Fruit fly (Drosophila melanogaster): ENCODE measurements around the gene CG31909.

The CG31909 gene

DNA sequence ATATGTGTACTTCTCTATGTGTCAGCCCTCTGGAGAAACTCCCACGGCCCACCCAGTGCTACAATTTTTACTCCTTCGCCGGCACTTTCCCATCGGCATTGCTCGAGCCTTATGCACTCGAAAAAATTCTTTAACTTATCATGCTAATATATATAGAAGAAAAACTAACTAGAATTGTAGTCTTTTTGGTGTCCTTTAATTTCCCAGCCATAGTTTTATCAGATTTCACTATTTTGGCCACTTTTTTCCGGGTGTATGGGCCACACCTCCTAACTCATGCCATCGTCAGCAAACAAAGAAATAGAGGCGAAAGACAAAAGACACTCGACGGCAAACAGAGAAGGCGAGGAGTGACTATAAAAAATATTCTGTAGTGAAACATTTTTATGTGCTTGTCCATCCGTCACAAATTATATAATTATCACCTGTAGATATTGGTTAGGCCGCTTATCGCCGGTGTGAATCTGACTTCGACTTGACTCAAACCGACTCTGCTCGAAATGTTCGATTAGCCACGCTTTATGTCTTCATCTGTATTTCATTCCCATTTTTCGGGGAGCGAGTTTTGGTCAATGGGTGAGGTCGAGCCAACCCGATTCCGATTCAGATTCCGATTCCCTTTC lies 41.5 kb downstream of the CG31909 start:
- no peak for TF ChIP-seq CG15710 (tag; optimal IDR thresholded peaks at IDR 0.05)
- no peak for TF ChIP-seq rn (GFP tag; IDR thresholded peaks at IDR 0.05)
- peak; percentile 11 for TF ChIP-seq CG14655 (GFP tag; optimal IDR thresholded peaks at IDR 0.05)
- peak; percentile 8 for TF ChIP-seq CG17806 (tag; optimal IDR thresholded peaks at IDR 0.05)

dm6 chr2L:7300004-7300403 lies 42.7 kb downstream of the CG31909 start:
- TF ChIP-seq CG14655 (GFP tag; optimal IDR thresholded peaks at IDR 0.05) (no peak), Snoo (tag; optimal IDR thresholded peaks at IDR 0.05) (no peak), CG17806 (tag; optimal IDR thresholded peaks at IDR 0.05) (no peak)

- TF ChIP-seq CG9948 (tag; optimal IDR thresholded peaks at IDR 0.05) (no peak), Snoo (tag; optimal IDR thresholded peaks at IDR 0.05) (no peak), Pif1B (GFP tag; optimal IDR thresholded peaks at IDR 0.05) (no peak), D1 (tag; optimal IDR thresholded peaks at IDR 0.05) (no peak), CG4496 (GFP tag; IDR thresholded peaks at IDR 0.05) (0 out of 3 replicates have a peak, but pooled peaks have one; percentile 14), CG13204 (GFP tag; optimal IDR thresholded peaks at IDR 0.05) (no peak), CG8301 (tag; optimal IDR thresholded peaks at IDR 0.05) (no peak), CG10348 (GFP tag; IDR thresholded peaks at IDR 0.05) (0 out of 2 replicates have a peak, but pooled peaks have one; percentile 30), fd96Ca (GFP tag; IDR thresholded peaks at IDR 0.05) (no peak), CG15710 (tag; optimal IDR thresholded peaks at IDR 0.05) (no peak)
These were observed 44.2 kb downstream of the CG31909 start for dm6 chr2L:7301497-7301896.

DNA sequence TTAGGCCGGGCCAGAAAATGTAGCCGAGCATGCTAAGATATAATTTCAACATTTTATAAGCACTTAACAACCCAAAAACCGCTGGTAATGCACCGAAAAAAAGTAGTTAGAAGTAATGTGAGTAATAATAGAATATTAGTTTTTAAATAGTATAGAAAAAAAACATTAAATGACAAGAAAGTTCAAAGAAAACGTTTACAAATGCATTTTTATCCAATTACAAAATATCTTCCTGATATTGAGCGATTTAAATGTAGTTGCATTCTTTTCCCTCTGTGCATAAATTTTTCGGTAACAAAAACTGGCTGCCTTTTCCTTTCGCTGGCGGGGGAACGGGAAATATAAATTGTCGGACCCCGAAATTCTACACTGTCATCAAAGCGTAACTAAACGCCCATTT lies 45.4 kb downstream of the CG31909 start:
- TF ChIP-seq Pif1A (GFP tag; optimal IDR thresholded peaks at IDR 0.05), result no peak
- no peak for TF ChIP-seq CG4496 (GFP tag; IDR thresholded peaks at IDR 0.05)
- TF ChIP-seq CG13204 (GFP tag; optimal IDR thresholded peaks at IDR 0.05), result no peak
- TF ChIP-seq Pif1B (GFP tag; optimal IDR thresholded peaks at IDR 0.05), result no peak
- no peak for TF ChIP-seq Snoo (tag; optimal IDR thresholded peaks at IDR 0.05)
- TF ChIP-seq CG32121 (GFP tag; IDR thresholded peaks at IDR 0.05), result no peak
- TF ChIP-seq EcR (GFP tag; optimal IDR thresholded peaks at IDR 0.05), result no peak
- no peak for TF ChIP-seq D1 (tag; optimal IDR thresholded peaks at IDR 0.05)
- no peak for TF ChIP-seq CG10348 (GFP tag; IDR thresholded peaks at IDR 0.05)
- TF ChIP-seq rn (GFP tag; IDR thresholded peaks at IDR 0.05), result no peak
- TF ChIP-seq Ets98B (GFP tag; IDR thresholded peaks at IDR 0.05), result no peak
- no peak for TF ChIP-seq CG8301 (tag; optimal IDR thresholded peaks at IDR 0.05)

DNA sequence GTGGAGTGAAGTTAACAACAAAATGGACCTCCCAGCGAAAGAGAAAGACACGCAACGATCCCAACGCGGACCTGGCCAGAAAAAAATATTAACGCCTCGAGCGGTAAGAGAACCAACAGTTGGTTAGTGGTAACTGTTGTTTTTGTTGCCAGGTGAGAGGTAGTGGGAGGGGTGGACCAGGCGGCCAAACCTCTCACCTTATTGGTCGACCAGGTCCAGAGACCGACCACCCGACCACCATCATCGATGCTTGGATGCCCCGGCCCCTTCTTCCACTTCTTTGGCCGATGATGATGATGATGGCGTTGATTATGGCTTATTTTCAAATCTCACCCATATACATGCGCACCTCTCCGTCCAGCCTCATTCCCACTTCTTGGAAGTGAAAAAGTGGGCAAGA lies 45.9 kb downstream of the CG31909 start:
- TF ChIP-seq CG9948 (tag; optimal IDR thresholded peaks at IDR 0.05), result no peak
- TF ChIP-seq CG15710 (tag; optimal IDR thresholded peaks at IDR 0.05), result no peak
- no peak for TF ChIP-seq CG10348 (GFP tag; IDR thresholded peaks at IDR 0.05)
- no peak for TF ChIP-seq CG34367 (tag; optimal IDR thresholded peaks at IDR 0.05)

DNA sequence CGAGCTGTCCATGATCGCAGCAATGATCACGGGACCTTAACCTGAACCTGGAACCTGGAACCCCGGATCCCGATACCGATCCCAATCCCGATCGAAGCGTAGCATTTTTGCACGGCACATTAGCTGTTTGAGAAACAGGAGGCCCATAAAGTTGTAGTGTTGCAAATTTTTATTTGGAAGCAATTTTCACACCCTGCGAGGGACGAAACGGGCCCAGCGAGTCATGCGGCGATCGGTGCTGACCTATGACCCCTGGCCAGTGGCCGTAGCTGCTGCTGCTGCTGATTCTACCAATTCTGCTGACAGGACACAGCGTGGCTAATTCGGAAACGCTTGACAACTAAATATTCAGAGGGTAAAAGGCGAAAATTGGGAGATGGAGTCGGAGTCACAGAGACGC lies 47.0 kb downstream of the CG31909 start:
- TF ChIP-seq CG32121 (GFP tag; IDR thresholded peaks at IDR 0.05) (no peak), CG14655 (GFP tag; optimal IDR thresholded peaks at IDR 0.05) (no peak), CG15710 (tag; optimal IDR thresholded peaks at IDR 0.05) (no peak), CG34367 (tag; optimal IDR thresholded peaks at IDR 0.05) (no peak), CG4496 (GFP tag; IDR thresholded peaks at IDR 0.05) (no peak), Snoo (tag; optimal IDR thresholded peaks at IDR 0.05) (no peak), Pif1A (GFP tag; optimal IDR thresholded peaks at IDR 0.05) (no peak), D1 (tag; optimal IDR thresholded peaks at IDR 0.05) (no peak), EcR (GFP tag; optimal IDR thresholded peaks at IDR 0.05) (no peak), CG10348 (GFP tag; IDR thresholded peaks at IDR 0.05) (no peak), CG12605 (GFP tag; IDR thresholded peaks at IDR 0.05) (no peak), Pif1B (GFP tag; optimal IDR thresholded peaks at IDR 0.05) (no peak)

DNA sequence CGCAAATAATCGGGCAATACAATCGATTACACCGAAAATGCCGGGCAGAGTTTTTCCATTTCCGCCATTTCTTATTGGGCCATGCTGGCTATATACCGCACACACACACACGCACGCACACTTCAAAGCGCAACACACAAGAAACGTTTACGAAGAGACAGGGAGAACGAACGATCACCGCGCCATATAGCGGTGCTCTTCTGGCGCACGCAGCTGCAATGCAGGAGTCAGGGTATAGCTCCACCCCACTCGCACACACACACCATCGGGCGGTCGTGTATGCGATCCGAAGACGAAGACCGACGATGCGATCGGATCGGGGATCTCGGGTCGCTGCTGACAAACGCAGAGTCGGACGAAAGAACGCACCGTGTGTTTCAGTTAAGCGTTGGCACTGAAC lies 49.5 kb downstream of the CG31909 start, which contains the start of gene wg:
Gene wg, plus strand, starts transcription at position 378 of the 400 bp plus-strand sequence.
- TF ChIP-seq fd96Ca (GFP tag; IDR thresholded peaks at IDR 0.05) (peak; percentile 41; the same call in 1 of the 3 replicates), gl (tag; optimal IDR thresholded peaks at IDR 0.05) (peak; percentile 38), CG17806 (tag; optimal IDR thresholded peaks at IDR 0.05) (no peak), CG8159 (tag; optimal IDR thresholded peaks at IDR 0.05) (peak; percentile 17), Ets98B (GFP tag; IDR thresholded peaks at IDR 0.05) (0 out of 2 replicates have a peak, but pooled peaks have one; percentile 18), Pif1A (GFP tag; optimal IDR thresholded peaks at IDR 0.05) (peak; percentile 30), Snoo (tag; optimal IDR thresholded peaks at IDR 0.05) (no peak), CG4496 (GFP tag; IDR thresholded peaks at IDR 0.05) (peak; percentile 53; the same call in 2 of the 3 replicates), EcR (GFP tag; optimal IDR thresholded peaks at IDR 0.05) (peak; percentile 39), Pif1B (GFP tag; optimal IDR thresholded peaks at IDR 0.05) (peak; percentile 9), CG14655 (GFP tag; optimal IDR thresholded peaks at IDR 0.05) (no peak), CG32121 (GFP tag; IDR thresholded peaks at IDR 0.05) (peak; percentile 43; the same call in 1 of the 2 replicates), CG13204 (GFP tag; optimal IDR thresholded peaks at IDR 0.05) (peak; percentile 21), CG12605 (GFP tag; IDR thresholded peaks at IDR 0.05) (no peak)
